Fruit fly (Drosophila melanogaster) whole organism, embryonic: ENCODE measurements around the gene cindr.

Source experiments
- Aef1 ChIP-seq: fragments of 200-800 bp; sonication (Bioruptor generic); IDR thresholded peaks from 3 replicates; pipeline ENCODE4 v1.3.6; 2022; ENCODE audit warnings: missing biosample characterization, missing genetic modification characterization
- CG1024 ChIP-seq: fragments of 200-800 bp; sonication (Bioruptor generic); IDR thresholded peaks from 2 replicates; pipeline ENCODE4 v1.3.6; 2022; ENCODE audit warnings: missing biosample characterization, missing genetic modification characterization
- CG10321 ChIP-seq: fragments of 200-800 bp; sonication (Bioruptor generic); IDR thresholded peaks from 2 replicates; pipeline ENCODE4 v1.3.6; 2022; ENCODE audit warnings: missing biosample characterization, missing genetic modification characterization
- CG10462 ChIP-seq: fragments of 200-800 bp; sonication (Bioruptor generic); optimal IDR thresholded peaks from 2 replicates; lab custom pipeline; 2016; ENCODE audit warnings: missing biosample characterization, missing genetic modification characterization
- CG10959 ChIP-seq: fragments of 200-800 bp; sonication (Bioruptor generic); IDR thresholded peaks from 2 replicates; pipeline ENCODE4 v1.3.6; 2022; ENCODE audit warnings: missing biosample characterization, missing genetic modification characterization
- CG13287 ChIP-seq: fragments of 200-800 bp; sonication (Bioruptor generic); IDR thresholded peaks from 2 replicates; pipeline ENCODE4 v1.3.6; 2022; ENCODE audit warnings: missing biosample characterization, missing genetic modification characterization; ENCODE audit not compliant: partially characterized antibody
- CG15011 ChIP-seq: fragments of 200-800 bp; sonication (Bioruptor generic); optimal IDR thresholded peaks from 3 replicates; lab custom pipeline; 2018; ENCODE audit warnings: missing biosample characterization, mild to moderate bottlenecking, missing genetic modification characterization
- CG15601 ChIP-seq: fragments of 200-800 bp; sonication (Bioruptor generic); optimal IDR thresholded peaks from 3 replicates; lab custom pipeline; 2019; ENCODE audit warnings: missing biosample characterization, mild to moderate bottlenecking, missing genetic modification characterization, moderate library complexity
- CG17361 ChIP-seq: fragments of 200-800 bp; sonication (Bioruptor generic); IDR thresholded peaks from 3 replicates; pipeline ENCODE4 v1.3.6; 2022; ENCODE audit warnings: missing biosample characterization, missing genetic modification characterization
- CG1792 ChIP-seq: fragments of 200-800 bp; sonication (Bioruptor generic); optimal IDR thresholded peaks from 2 replicates; lab custom pipeline; 2016; ENCODE audit warnings: missing biosample characterization, missing genetic modification characterization
- CG2199 ChIP-seq: fragments of 200-800 bp; sonication (Bioruptor generic); IDR thresholded peaks from 3 replicates; pipeline ENCODE4 v1.3.6; 2022; ENCODE audit warnings: missing biosample characterization, missing genetic modification characterization
- CG2712 ChIP-seq: fragments of 200-800 bp; optimal IDR thresholded peaks from 3 replicates; lab custom pipeline; 2019; ENCODE audit warnings: missing biosample characterization, mild to moderate bottlenecking, missing genetic modification characterization, moderate library complexity
- CG34376 ChIP-seq: fragments of 200-800 bp; sonication (Bioruptor generic); optimal IDR thresholded peaks from 2 replicates; lab custom pipeline; 2018; ENCODE audit warnings: missing biosample characterization, mild to moderate bottlenecking, missing genetic modification characterization
- CG4360 ChIP-seq: fragments of 200-800 bp; sonication (Bioruptor generic); IDR thresholded peaks from 2 replicates; pipeline ENCODE4 v1.3.6; 2022; ENCODE audit warnings: missing biosample characterization, missing genetic modification characterization
- CG43689 ChIP-seq: fragments of 200-800 bp; sonication (Bioruptor generic); IDR thresholded peaks from 2 replicates; pipeline ENCODE4 v1.3.6; 2022; ENCODE audit warnings: missing biosample characterization, missing genetic modification characterization
- CG4404 ChIP-seq: fragments of 200-800 bp; sonication (Bioruptor generic); IDR thresholded peaks from 2 replicates; pipeline ENCODE4 v1.3.6; 2022; ENCODE audit warnings: missing biosample characterization, missing genetic modification characterization
- CG4707 ChIP-seq: fragments of 200-800 bp; sonication (Bioruptor generic); optimal IDR thresholded peaks from 2 replicates; lab custom pipeline; 2018; ENCODE audit warnings: missing biosample characterization, mild to moderate bottlenecking, missing genetic modification characterization, moderate library complexity
- CG4820 ChIP-seq: fragments of 200-800 bp; sonication (Bioruptor generic); optimal IDR thresholded peaks from 3 replicates; lab custom pipeline; 2016; ENCODE audit warnings: missing biosample characterization, missing genetic modification characterization
- CG8388 ChIP-seq: fragments of 200-800 bp; sonication (Bioruptor generic); optimal IDR thresholded peaks from 2 replicates; lab custom pipeline; 2019; ENCODE audit warnings: missing biosample characterization, mild to moderate bottlenecking, missing genetic modification characterization, moderate library complexity
- CG9437 ChIP-seq: fragments of 200-800 bp; sonication (Bioruptor generic); optimal IDR thresholded peaks from 2 replicates; lab custom pipeline; 2018; ENCODE audit warnings: missing biosample characterization, mild to moderate bottlenecking, missing genetic modification characterization
- Camta ChIP-seq: fragments of 200-800 bp; sonication (Bioruptor generic); optimal IDR thresholded peaks from 2 replicates; lab custom pipeline; 2016; ENCODE audit warnings: missing biosample characterization, missing genetic modification characterization
- Hr39 ChIP-seq: fragments of >200 bp; optimal IDR thresholded peaks from 2 replicates; lab custom pipeline; 2017
- Lim3 ChIP-seq: fragments of 200-800 bp; sonication (Bioruptor generic); IDR thresholded peaks from 2 replicates; pipeline ENCODE4 v1.3.6; 2022; ENCODE audit warnings: missing biosample characterization, missing genetic modification characterization
- MTF-1 ChIP-seq: fragments of 200-800 bp; sonication (Bioruptor generic); optimal IDR thresholded peaks from 2 replicates; lab custom pipeline; 2018; ENCODE audit warnings: missing biosample characterization, mild to moderate bottlenecking, missing genetic modification characterization, borderline replicate concordance
- NK7.1 ChIP-seq: fragments of 200-800 bp; sonication (Bioruptor generic); optimal IDR thresholded peaks from 3 replicates; lab custom pipeline; 2016; ENCODE audit warnings: missing biosample characterization, missing genetic modification characterization
- Side ChIP-seq: fragments of 200-800 bp; sonication (Bioruptor generic); optimal IDR thresholded peaks from 2 replicates; lab custom pipeline; 2016; ENCODE audit warnings: missing biosample characterization, missing genetic modification characterization
- ac ChIP-seq: fragments of 200-800 bp; sonication (Bioruptor generic); optimal IDR thresholded peaks from 3 replicates; lab custom pipeline; 2017; ENCODE audit warnings: missing biosample characterization, mild to moderate bottlenecking, missing genetic modification characterization
- ase ChIP-seq: fragments of 200-800 bp; sonication (Bioruptor generic); IDR thresholded peaks from 3 replicates; pipeline ENCODE4 v1.3.6; 2022; ENCODE audit warnings: missing biosample characterization, missing genetic modification characterization
- bigmax ChIP-seq: fragments of 200-800 bp; sonication (Bioruptor generic); optimal IDR thresholded peaks from 2 replicates; lab custom pipeline; 2018; ENCODE audit warnings: missing biosample characterization, mild to moderate bottlenecking, missing genetic modification characterization
- dimm ChIP-seq: fragments of 200-800 bp; sonication (Bioruptor generic); IDR thresholded peaks from 2 replicates; pipeline ENCODE4 v1.3.6; 2022; ENCODE audit warnings: missing biosample characterization, missing genetic modification characterization
- dmrt99B ChIP-seq: fragments of 200-800 bp; sonication (Bioruptor generic); optimal IDR thresholded peaks from 2 replicates; lab custom pipeline; 2018; ENCODE audit warnings: missing biosample characterization, mild to moderate bottlenecking, missing genetic modification characterization, moderate library complexity
- en ChIP-seq: fragments of 200-800 bp; sonication (Bioruptor generic); optimal IDR thresholded peaks from 2 replicates; lab custom pipeline; 2016; ENCODE audit warnings: missing biosample characterization, missing genetic modification characterization
- exex ChIP-seq: fragments of 200-800 bp; sonication (Bioruptor generic); optimal IDR thresholded peaks from 4 replicates; lab custom pipeline; 2018; ENCODE audit warnings: missing biosample characterization, mild to moderate bottlenecking, missing genetic modification characterization, moderate library complexity
- fd64A ChIP-seq: fragments of 200-800 bp; sonication (Bioruptor generic); optimal IDR thresholded peaks from 3 replicates; lab custom pipeline; 2018; ENCODE audit warnings: missing biosample characterization, mild to moderate bottlenecking, missing genetic modification characterization
- gce ChIP-seq: fragments of 200-800 bp; sonication (Bioruptor generic); IDR thresholded peaks from 3 replicates; pipeline ENCODE4 v1.3.6; 2022; ENCODE audit warnings: missing biosample characterization, missing genetic modification characterization
- gcm ChIP-seq: fragments of 200-800 bp; sonication (Bioruptor generic); optimal IDR thresholded peaks from 2 replicates; lab custom pipeline; 2019; ENCODE audit warnings: missing biosample characterization, mild to moderate bottlenecking, missing genetic modification characterization, moderate library complexity
- hb ChIP-seq: fragments of 200-800 bp; sonication (Bioruptor generic); IDR thresholded peaks from 3 replicates; pipeline ENCODE4 v1.3.6; 2022; ENCODE audit warnings: missing biosample characterization, missing genetic modification characterization; ENCODE audit not compliant: partially characterized antibody
- hbn ChIP-seq: fragments of 200-800 bp; sonication (Bioruptor generic); IDR thresholded peaks from 2 replicates; pipeline ENCODE4 v1.3.6; 2022; ENCODE audit warnings: missing biosample characterization, missing genetic modification characterization; ENCODE audit not compliant: partially characterized antibody
- ind ChIP-seq: fragments of 200-800 bp; sonication (Bioruptor generic); optimal IDR thresholded peaks from 3 replicates; lab custom pipeline; 2016; ENCODE audit warnings: missing biosample characterization, missing genetic modification characterization
- ken ChIP-seq: fragments of 200-800 bp; sonication (Bioruptor generic); IDR thresholded peaks from 3 replicates; pipeline ENCODE4 v1.3.6; 2022; ENCODE audit warnings: missing biosample characterization, missing genetic modification characterization
- mirr ChIP-seq: fragments of 200-800 bp; sonication (Bioruptor generic); optimal IDR thresholded peaks from 3 replicates; lab custom pipeline; 2018; ENCODE audit warnings: missing biosample characterization, mild to moderate bottlenecking, missing genetic modification characterization
- oc ChIP-seq: fragments of 200-800 bp; sonication (Bioruptor generic); optimal IDR thresholded peaks from 2 replicates; lab custom pipeline; 2018; ENCODE audit warnings: missing biosample characterization, mild to moderate bottlenecking, missing genetic modification characterization, moderate library complexity
- schlank ChIP-seq: fragments of 200-800 bp; sonication (Bioruptor generic); optimal IDR thresholded peaks from 2 replicates; lab custom pipeline; 2018; ENCODE audit warnings: missing biosample characterization, mild to moderate bottlenecking, missing genetic modification characterization
- sim ChIP-seq: fragments of 200-800 bp; sonication (Bioruptor generic); IDR thresholded peaks from 2 replicates; pipeline ENCODE4 v1.3.6; 2022; ENCODE audit warnings: missing biosample characterization, missing genetic modification characterization
- sug ChIP-seq: fragments of 200-800 bp; optimal IDR thresholded peaks from 2 replicates; lab custom pipeline; 2019; ENCODE audit warnings: missing biosample characterization, mild to moderate bottlenecking, missing genetic modification characterization, moderate library complexity
- tgo ChIP-seq: fragments of 200-800 bp; sonication (Bioruptor generic); IDR thresholded peaks from 3 replicates; pipeline ENCODE4 v1.3.6; 2022; ENCODE audit warnings: missing biosample characterization, missing genetic modification characterization
- vfl ChIP-seq: fragments of 200-800 bp; sonication (Bioruptor generic); optimal IDR thresholded peaks from 2 replicates; lab custom pipeline; 2016; ENCODE audit warnings: missing biosample characterization, missing genetic modification characterization
- z ChIP-seq: fragments of 200-800 bp; sonication (Bioruptor generic); IDR thresholded peaks from 3 replicates; pipeline ENCODE4 v1.3.6; 2022; ENCODE audit warnings: missing biosample characterization, missing genetic modification characterization
- zen2 ChIP-seq: fragments of 200-800 bp; sonication (Bioruptor generic); IDR thresholded peaks from 3 replicates; pipeline ENCODE4 v1.3.6; 2022; ENCODE audit warnings: missing biosample characterization, missing genetic modification characterization; ENCODE audit not compliant: partially characterized antibody
- zfh1 ChIP-seq: fragments of 200-800 bp; sonication (Bioruptor generic); IDR thresholded peaks from 3 replicates; pipeline ENCODE4 v1.3.6; 2022; ENCODE audit warnings: missing biosample characterization, missing genetic modification characterization

Gene cindr

dm6 chr3R:30810274-30810813 is 1.9 kb downstream of the cindr start (continued):
- TF ChIP-seq CG15601 (tag; lab: Kevin White, UChicago), result peak; percentile 37
- no peak for TF ChIP-seq CG17361 (GFP tag; lab: Robert Waterston, UW)
- no peak for TF ChIP-seq z (GFP tag; lab: Robert Waterston, UW)
- no peak for TF ChIP-seq Camta (GFP tag; lab: Kevin White, UChicago)
- TF ChIP-seq CG1024 (GFP tag; lab: Robert Waterston, UW), result no peak
- no peak for TF ChIP-seq CG8388 (GFP tag; lab: Kevin White, UChicago)
- TF ChIP-seq schlank (tag; lab: Kevin White, UChicago), result no peak
- no peak for TF ChIP-seq CG1792 (GFP tag; lab: Kevin White, UChicago)
- TF ChIP-seq hb (GFP tag; lab: Robert Waterston, UW), result no peak
- peak; percentile 30 for TF ChIP-seq oc (tag; lab: Kevin White, UChicago)
- no peak for TF ChIP-seq CG34376 (GFP tag; lab: Kevin White, UChicago)
- TF ChIP-seq CG13287 (GFP tag; lab: Robert Waterston, UW), result no peak
- no peak for TF ChIP-seq CG4360 (GFP tag; lab: Robert Waterston, UW)
- no peak for TF ChIP-seq CG10959 (GFP tag; lab: Robert Waterston, UW)
- TF ChIP-seq ac, result no peak
- TF ChIP-seq NK7.1 (GFP tag; lab: Kevin White, UChicago), result no peak

- no peak for TF ChIP-seq CG9437
- TF ChIP-seq dmrt99B (tag; lab: Kevin White, UChicago), result no peak
- TF ChIP-seq en (GFP tag; lab: Kevin White, UChicago), result no peak
- TF ChIP-seq sug (tag; lab: Kevin White, UChicago), result peak; percentile 82
- no peak for TF ChIP-seq sim (GFP tag; lab: Robert Waterston, UW)
- TF ChIP-seq CG4404 (GFP tag; lab: Robert Waterston, UW), result no peak
- TF ChIP-seq CG4820 (GFP tag; lab: Kevin White, UChicago), result no peak
- TF ChIP-seq ken (GFP tag; lab: Robert Waterston, UW), result no peak
- TF ChIP-seq mirr (GFP tag; lab: Kevin White, UChicago), result peak; percentile 53
- TF ChIP-seq zfh1 (GFP tag; lab: Robert Waterston, UW), result no peak
- no peak for TF ChIP-seq CG43689 (GFP tag; lab: Robert Waterston, UW)
- no peak for TF ChIP-seq tgo
- no peak for TF ChIP-seq ase (GFP tag; lab: Robert Waterston, UW)
- no peak for TF ChIP-seq MTF-1 (GFP tag; lab: Kevin White, UChicago)
- TF ChIP-seq CG2199 (GFP tag; lab: Robert Waterston, UW), result 0 out of 3 replicates have a peak, but pooled peaks have one; percentile 27
- TF ChIP-seq exex, result peak; percentile 75
- TF ChIP-seq Hr39 (lab: Kevin White, UChicago), result no peak
- no peak for TF ChIP-seq Aef1 (GFP tag; lab: Robert Waterston, UW)
- no peak for TF ChIP-seq fd64A
- TF ChIP-seq ind, result no peak
- TF ChIP-seq vfl, result no peak
- TF ChIP-seq CG10462, result no peak
- no peak for TF ChIP-seq hbn (GFP tag; lab: Robert Waterston, UW)
- TF ChIP-seq Lim3 (GFP tag; lab: Robert Waterston, UW), result no peak
- no peak for TF ChIP-seq CG4707
- TF ChIP-seq dimm (GFP tag; lab: Robert Waterston, UW), result no peak
- TF ChIP-seq Side (GFP tag; lab: Kevin White, UChicago), result no peak
- no peak for TF ChIP-seq CG15011 (GFP tag; lab: Kevin White, UChicago)
- TF ChIP-seq gcm, result peak; percentile 68
- TF ChIP-seq gce, result no peak
- TF ChIP-seq zen2 (GFP tag; lab: Robert Waterston, UW), result no peak
- no peak for TF ChIP-seq bigmax (GFP tag; lab: Kevin White, UChicago)
- no peak for TF ChIP-seq CG10321
- no peak for TF ChIP-seq CG2712
These were observed 3.0 kb downstream of the cindr start for dm6 chr3R:30811300-30812022.
